Worm (Caenorhabditis elegans) whole organism, young adult: ENCODE data around the gene arx-6.

Experiments used
- K11D2.4 ChIP-seq: fragments of 200-800 bp; sonication (Bioruptor generic); IDR thresholded peaks from 2 replicates; pipeline ENCODE4 v1.3.6; 2022; ENCODE audit warnings: missing genetic modification reagents, missing genetic modification characterization, missing compliant biosample characterization
- T26A5.8 ChIP-seq: sonication (generic microtip); optimal IDR thresholded peaks from 2 replicates; lab custom pipeline; 2016; ENCODE audit warnings: missing genetic modification characterization, missing compliant biosample characterization
- akir-1 ChIP-seq: fragments of 200-800 bp; sonication (Bioruptor generic); optimal IDR thresholded peaks from 2 replicates; lab custom pipeline; 2018; ENCODE audit warnings: mild to moderate bottlenecking, missing genetic modification characterization, moderate library complexity, missing compliant biosample characterization
- ceh-91 ChIP-seq: fragments of 200-800 bp; sonication (Bioruptor generic); IDR thresholded peaks from 2 replicates; pipeline ENCODE4 v1.3.6; 2022; ENCODE audit warnings: missing genetic modification reagents, missing genetic modification characterization, missing compliant biosample characterization
- hmg-20 ChIP-seq: fragments of 200-800 bp; sonication (Bioruptor generic); IDR thresholded peaks from 2 replicates; pipeline ENCODE4 v1.3.6; 2022; ENCODE audit warnings: missing genetic modification reagents, missing genetic modification characterization, missing compliant biosample characterization
- hrde-1 ChIP-seq: sonication (generic microtip); optimal IDR thresholded peaks from 2 replicates; lab custom pipeline; 2016; ENCODE audit warnings: missing genetic modification characterization, mild to moderate bottlenecking, missing compliant biosample characterization, moderate library complexity, missing genotype, missing genetic modification reagents, borderline replicate concordance
- madf-8 ChIP-seq: fragments of 200-800 bp; sonication (Bioruptor generic); conservative IDR thresholded peaks from 2 replicates; pipeline ENCODE4 v1.3.6; 2022; ENCODE audit warnings: missing genetic modification reagents, missing genetic modification characterization, missing compliant biosample characterization
- nfya-2 ChIP-seq: fragments of 200-800 bp; sonication (Bioruptor generic); IDR thresholded peaks from 2 replicates; pipeline ENCODE4 v1.3.6; 2022; ENCODE audit warnings: missing genetic modification reagents, missing genetic modification characterization, missing compliant biosample characterization
- nfyb-1 ChIP-seq: fragments of 200-800 bp; sonication (Bioruptor generic); IDR thresholded peaks from 2 replicates; pipeline ENCODE4 v1.3.6; 2022; ENCODE audit warnings: missing genetic modification reagents, missing genetic modification characterization, missing compliant biosample characterization
- snpc-1.3 ChIP-seq: sonication (generic microtip); optimal IDR thresholded peaks from 2 replicates; lab custom pipeline; 2017; ENCODE audit warnings: missing genetic modification characterization, mild to moderate bottlenecking, missing compliant biosample characterization, antibody characterized with exemption, moderate library complexity, missing genotype, missing genetic modification reagents; ENCODE audit not compliant: insufficient read depth
- snpc-4 ChIP-seq, 5 experiments: fragments of 150-350 bp in 1 of 5; sonication (generic microtip) in 4 of 5; optimal IDR thresholded peaks; 2 replicates each; lab custom pipeline; 2014 to 2018; ENCODE audit warnings: missing genetic modification characterization in 5 of 5, missing biosample characterization in 3 of 5, antibody characterized with exemption in 2 of 5, mild to moderate bottlenecking in 2 of 5, missing compliant biosample characterization in 2 of 5, missing genotype in 2 of 5, moderate library complexity in 2 of 5, missing genetic modification reagents in 1 of 5
- unc-62 ChIP-seq: fragments of 150-350 bp; optimal IDR thresholded peaks from 2 replicates; lab custom pipeline; 2014; ENCODE audit warnings: missing biosample characterization, missing genetic modification reagents, missing genetic modification characterization
- ztf-6 ChIP-seq: fragments of 200-800 bp; sonication (Bioruptor generic); IDR thresholded peaks from 2 replicates; pipeline ENCODE4 v1.3.6; 2022; ENCODE audit warnings: missing genetic modification reagents, missing genetic modification characterization, missing compliant biosample characterization

ce11 chrIII:4883429-4883828 lies 5.0 kb downstream of the arx-6 start, which contains the start of gene clec-5:
- TF ChIP-seq T26A5.8 (no peak), snpc-4 (GFP tag; optimal IDR thresholded peaks at IDR 0.05; lab: Kevin White, UChicago) (no peak), snpc-4 (tag; optimal IDR thresholded peaks at IDR 0.05; lab: Kevin White, UChicago) (no peak), hmg-20 (GFP tag; lab: Robert Waterston, UW) (no peak), snpc-1.3 (tag; lab: Kevin White, UChicago) (no peak), K11D2.4 (GFP tag; lab: Robert Waterston, UW) (no peak), unc-62 (GFP tag; lab: Kevin White, UChicago) (no peak), madf-8 (GFP tag; lab: Robert Waterston, UW) (no peak), ceh-91 (GFP tag; lab: Robert Waterston, UW) (no peak), nfya-2 (no peak), akir-1 (GFP tag; lab: Kevin White, UChicago) (no peak), hrde-1 (tag; lab: Kevin White, UChicago) (no peak), nfyb-1 (GFP tag; lab: Robert Waterston, UW) (no peak), ztf-6 (no peak)
